Worm (Caenorhabditis elegans) whole organism, early embryonic: ENCODE measurements around the gene F09E10.7.

Experiments
- B0310.2 ChIP-seq: sonication (generic microtip); optimal IDR thresholded peaks from 2 replicates; lab custom pipeline; 2016; ENCODE audit warnings: mild to moderate bottlenecking, missing genetic modification characterization, missing compliant biosample characterization
- F13C5.2 ChIP-seq: sonication (generic microtip); optimal IDR thresholded peaks from 2 replicates; lab custom pipeline; 2017; ENCODE audit warnings: mild to moderate bottlenecking, missing genetic modification characterization, inconsistent platforms, missing compliant biosample characterization
- aly-1 ChIP-seq: sonication (generic microtip); optimal IDR thresholded peaks from 2 replicates; lab custom pipeline; 2016; ENCODE audit warnings: missing genetic modification characterization, missing compliant biosample characterization
- ama-1 ChIP-seq: fragments of 150-350 bp; optimal IDR thresholded peaks from 2 replicates; lab custom pipeline; 2014
- ceh-13 ChIP-seq: fragments of 200-800 bp; sonication (Bioruptor generic); optimal IDR thresholded peaks from 2 replicates; lab custom pipeline; 2018; ENCODE audit warnings: mild to moderate bottlenecking, missing genetic modification characterization, missing compliant biosample characterization
- ceh-36 ChIP-seq: sonication (generic microtip); optimal IDR thresholded peaks from 2 replicates; lab custom pipeline; 2016; ENCODE audit warnings: missing genetic modification characterization, inconsistent platforms, missing compliant biosample characterization
- ets-7 ChIP-seq: sonication (generic microtip); optimal IDR thresholded peaks from 2 replicates; lab custom pipeline; 2016; ENCODE audit warnings: missing genotype, missing genetic modification characterization, missing compliant biosample characterization
- flt-1 ChIP-seq: fragments of 200-800 bp; sonication (Bioruptor generic); IDR thresholded peaks from 2 replicates; pipeline ENCODE4 v1.3.6; 2022; ENCODE audit warnings: missing genetic modification characterization, missing compliant biosample characterization
- hmbx-1 ChIP-seq: sonication (generic microtip); optimal IDR thresholded peaks from 2 replicates; lab custom pipeline; 2016; ENCODE audit warnings: mild to moderate bottlenecking, missing genetic modification characterization, missing compliant biosample characterization
- hmg-4 ChIP-seq: fragments of 200-800 bp; sonication (Bioruptor generic); optimal IDR thresholded peaks from 2 replicates; lab custom pipeline; 2018; ENCODE audit warnings: mild to moderate bottlenecking, missing genetic modification characterization, missing compliant biosample characterization
- hnd-1 ChIP-seq: sonication (generic microtip); optimal IDR thresholded peaks from 2 replicates; lab custom pipeline; 2016; ENCODE audit warnings: missing genetic modification characterization, missing compliant biosample characterization
- pes-1 ChIP-seq: fragments of 200-800 bp; sonication (Bioruptor generic); IDR thresholded peaks from 2 replicates; pipeline ENCODE4 v1.3.6; 2022; ENCODE audit warnings: missing genetic modification reagents, missing genetic modification characterization, missing compliant biosample characterization
- scrt-1 ChIP-seq: fragments of 200-800 bp; sonication (Bioruptor generic); IDR thresholded peaks from 2 replicates; pipeline ENCODE4 v1.3.6; 2022; ENCODE audit warnings: missing genetic modification characterization, missing compliant biosample characterization
- sea-1 ChIP-seq: fragments of 200-800 bp; sonication (Bioruptor generic); conservative IDR thresholded peaks from 2 replicates; pipeline ENCODE4 v1.3.6; 2022; ENCODE audit warnings: missing genetic modification characterization, missing compliant biosample characterization
- tbx-11 ChIP-seq: fragments of 200-800 bp; sonication (Bioruptor generic); IDR thresholded peaks from 2 replicates; pipeline ENCODE4 v1.3.6; 2022; ENCODE audit warnings: missing genetic modification characterization, missing compliant biosample characterization
- tbx-37 ChIP-seq: fragments of 200-800 bp; sonication (Bioruptor generic); conservative IDR thresholded peaks from 2 replicates; pipeline ENCODE4 v1.3.6; 2022; ENCODE audit warnings: missing genetic modification reagents, missing genetic modification characterization, missing compliant biosample characterization
- tra-4 ChIP-seq: sonication (generic microtip); optimal IDR thresholded peaks from 2 replicates; lab custom pipeline; 2017; ENCODE audit warnings: missing genetic modification characterization, missing compliant biosample characterization

Gene F09E10.7

ce11 chrX:1483229-1483628, 18.4 kb downstream of the F09E10.7 start:
- TF ChIP-seq sea-1 (GFP tag; lab: Robert Waterston, UW) (no peak), F13C5.2 (tag; lab: Kevin White, UChicago) (no peak), ets-7 (tag; lab: Kevin White, UChicago) (no peak), ama-1 (lab: Kevin White, UChicago) (no peak), B0310.2 (tag; lab: Kevin White, UChicago) (no peak), ceh-13 (no peak), tbx-11 (GFP tag; lab: Robert Waterston, UW) (no peak), tbx-37 (GFP tag; lab: Robert Waterston, UW) (no peak), scrt-1 (GFP tag; lab: Robert Waterston, UW) (no peak), hmbx-1 (tag; lab: Kevin White, UChicago) (no peak), flt-1 (no peak), pes-1 (no peak), hnd-1 (tag; lab: Kevin White, UChicago) (no peak), hmg-4 (no peak), ceh-36 (tag; lab: Kevin White, UChicago) (no peak), aly-1 (no peak), tra-4 (tag; lab: Kevin White, UChicago) (no peak)

- TF ChIP-seq flt-1 = no peak
- TF ChIP-seq hmbx-1 (tag; lab: Kevin White, UChicago) = no peak
- TF ChIP-seq aly-1 = no peak
- TF ChIP-seq hnd-1 (tag; lab: Kevin White, UChicago) = no peak
- no peak for TF ChIP-seq tbx-37 (GFP tag; lab: Robert Waterston, UW)
- TF ChIP-seq ama-1 (lab: Kevin White, UChicago) = no peak
- no peak for TF ChIP-seq tra-4 (tag; lab: Kevin White, UChicago)
- TF ChIP-seq pes-1 = no peak
- TF ChIP-seq hmg-4 = no peak
- TF ChIP-seq ceh-13 = no peak
- no peak for TF ChIP-seq tbx-11 (GFP tag; lab: Robert Waterston, UW)
- no peak for TF ChIP-seq B0310.2 (tag; lab: Kevin White, UChicago)
- TF ChIP-seq F13C5.2 (tag; lab: Kevin White, UChicago) = no peak
- no peak for TF ChIP-seq scrt-1 (GFP tag; lab: Robert Waterston, UW)
- TF ChIP-seq sea-1 (GFP tag; lab: Robert Waterston, UW) = no peak
These were observed 21.1 kb downstream of the F09E10.7 start for ce11 chrX:1480564-1480963.

ce11 chrX:1479637-1480036, 22.0 kb downstream of the F09E10.7 start:
- TF ChIP-seq ceh-36 (tag; lab: Kevin White, UChicago) = no peak
- TF ChIP-seq ama-1 (lab: Kevin White, UChicago) = no peak
- no peak for TF ChIP-seq B0310.2 (tag; lab: Kevin White, UChicago)
- no peak for TF ChIP-seq pes-1
- TF ChIP-seq F13C5.2 (tag; lab: Kevin White, UChicago) = no peak
- TF ChIP-seq hnd-1 (tag; lab: Kevin White, UChicago) = no peak
- TF ChIP-seq hmg-4 = no peak
- no peak for TF ChIP-seq ceh-13

DNA sequence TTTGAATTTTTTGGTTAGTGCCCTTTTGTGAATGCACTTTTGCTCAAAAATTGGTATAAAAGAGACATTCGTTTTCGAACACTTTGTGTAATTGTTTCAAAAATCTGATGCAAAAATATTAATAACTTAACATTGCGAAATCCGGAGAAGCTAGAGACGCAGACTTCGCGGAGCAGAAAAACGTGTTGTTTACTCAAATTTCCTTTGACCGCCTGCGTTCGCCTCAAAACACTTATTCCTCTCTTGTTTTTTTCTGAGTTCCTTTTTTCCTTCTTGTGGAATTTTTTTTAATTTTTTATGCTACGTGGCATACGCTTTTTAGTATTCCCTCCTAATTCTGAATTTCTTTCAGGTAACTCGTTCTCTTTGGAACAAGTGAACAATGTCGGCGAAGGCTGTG, 22.5 kb downstream of the F09E10.7 start, which contains the start of gene acly-1:
Gene acly-1 (plus strand): TSS at position 353 of the 400 bp plus-strand sequence.
- TF ChIP-seq tra-4 (tag; lab: Kevin White, UChicago) (no peak), hnd-1 (tag; lab: Kevin White, UChicago) (no peak), scrt-1 (GFP tag; lab: Robert Waterston, UW) (no peak), ets-7 (tag; lab: Kevin White, UChicago) (no peak), B0310.2 (tag; lab: Kevin White, UChicago) (no peak), aly-1 (no peak), hmbx-1 (tag; lab: Kevin White, UChicago) (no peak), F13C5.2 (tag; lab: Kevin White, UChicago) (no peak), tbx-37 (GFP tag; lab: Robert Waterston, UW) (no peak), hmg-4 (no peak), sea-1 (GFP tag; lab: Robert Waterston, UW) (no peak), pes-1 (no peak), tbx-11 (GFP tag; lab: Robert Waterston, UW) (no peak), ceh-13 (no peak), flt-1 (no peak), ceh-36 (tag; lab: Kevin White, UChicago) (no peak)

- no peak for TF ChIP-seq ceh-36 (tag; lab: Kevin White, UChicago)
These were observed 23.1 kb downstream of the F09E10.7 start for ce11 chrX:1478569-1478968.

DNA sequence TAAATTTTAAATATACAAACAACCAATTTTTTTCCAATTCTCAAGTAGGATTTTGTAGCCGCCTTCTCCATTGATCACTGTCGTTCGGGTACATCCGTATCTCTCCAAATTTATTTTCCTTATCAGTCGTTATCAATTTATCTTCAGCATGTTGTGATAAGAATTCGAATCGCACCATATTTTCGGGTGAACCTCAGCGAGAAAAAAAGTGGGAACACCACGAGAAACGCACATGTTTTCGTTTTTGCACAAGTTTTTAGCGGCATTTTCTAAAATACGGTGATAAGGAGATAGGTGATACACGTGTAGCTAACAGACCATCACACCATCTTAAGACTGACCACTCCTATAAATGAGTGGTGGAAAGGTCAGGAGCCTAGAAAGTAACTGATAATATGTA, 23.7 kb downstream of the F09E10.7 start:
- no peak for TF ChIP-seq aly-1
- no peak for TF ChIP-seq ama-1 (lab: Kevin White, UChicago)
- TF ChIP-seq tra-4 (tag; lab: Kevin White, UChicago) = no peak
- TF ChIP-seq hmg-4 = no peak
- TF ChIP-seq sea-1 (GFP tag; lab: Robert Waterston, UW) = no peak
- no peak for TF ChIP-seq ceh-13
- no peak for TF ChIP-seq ets-7 (tag; lab: Kevin White, UChicago)
- TF ChIP-seq F13C5.2 (tag; lab: Kevin White, UChicago) = no peak
- TF ChIP-seq scrt-1 (GFP tag; lab: Robert Waterston, UW) = no peak
- TF ChIP-seq hmbx-1 (tag; lab: Kevin White, UChicago) = no peak
- no peak for TF ChIP-seq B0310.2 (tag; lab: Kevin White, UChicago)
- no peak for TF ChIP-seq flt-1
- no peak for TF ChIP-seq ceh-36 (tag; lab: Kevin White, UChicago)
- no peak for TF ChIP-seq tbx-37 (GFP tag; lab: Robert Waterston, UW)
- no peak for TF ChIP-seq tbx-11 (GFP tag; lab: Robert Waterston, UW)
- TF ChIP-seq pes-1 = no peak
- TF ChIP-seq hnd-1 (tag; lab: Kevin White, UChicago) = no peak

- no peak for TF ChIP-seq ceh-36 (tag; lab: Kevin White, UChicago)
- TF ChIP-seq ceh-13 = no peak
- TF ChIP-seq tbx-37 (GFP tag; lab: Robert Waterston, UW) = no peak
- no peak for TF ChIP-seq ama-1 (lab: Kevin White, UChicago)
- TF ChIP-seq ets-7 (tag; lab: Kevin White, UChicago) = no peak
- TF ChIP-seq hmg-4 = no peak
- no peak for TF ChIP-seq aly-1
- no peak for TF ChIP-seq hnd-1 (tag; lab: Kevin White, UChicago)
- TF ChIP-seq B0310.2 (tag; lab: Kevin White, UChicago) = no peak
- TF ChIP-seq flt-1 = no peak
- no peak for TF ChIP-seq scrt-1 (GFP tag; lab: Robert Waterston, UW)
These were observed 25.6 kb downstream of the F09E10.7 start for ce11 chrX:1476005-1476404.
